Worm (Caenorhabditis elegans) whole organism, mixed stage, embryonic: ENCODE results near the gene amt-3.

Experiments used
- ces-1 ChIP-seq: fragments of 150-350 bp; optimal IDR thresholded peaks from 2 replicates; lab custom pipeline; 2014; ENCODE audit warnings: missing biosample characterization, missing genetic modification reagents, missing genetic modification characterization
- drap-1 ChIP-seq: fragments of 200-800 bp; sonication (Bioruptor generic); optimal IDR thresholded peaks from 3 replicates; lab custom pipeline; 2018; ENCODE audit warnings: mild to moderate bottlenecking, missing genetic modification characterization, missing compliant biosample characterization
- hlh-1 ChIP-seq: fragments of 150-350 bp; optimal IDR thresholded peaks from 2 replicates; lab custom pipeline; 2014; ENCODE audit warnings: missing biosample characterization, missing genetic modification reagents, missing genetic modification characterization
- mab-5 ChIP-seq: fragments of 150-350 bp; optimal IDR thresholded peaks from 2 replicates; lab custom pipeline; 2014; ENCODE audit warnings: missing biosample characterization, missing genetic modification characterization
- snpc-4 ChIP-seq: fragments of 150-350 bp; optimal IDR thresholded peaks from 2 replicates; lab custom pipeline; 2014; ENCODE audit warnings: missing biosample characterization, missing genetic modification characterization
- unc-62 ChIP-seq: fragments of 150-350 bp; optimal IDR thresholded peaks from 2 replicates; lab custom pipeline; 2014; ENCODE audit warnings: missing biosample characterization, missing genetic modification reagents, missing genetic modification characterization

DNA sequence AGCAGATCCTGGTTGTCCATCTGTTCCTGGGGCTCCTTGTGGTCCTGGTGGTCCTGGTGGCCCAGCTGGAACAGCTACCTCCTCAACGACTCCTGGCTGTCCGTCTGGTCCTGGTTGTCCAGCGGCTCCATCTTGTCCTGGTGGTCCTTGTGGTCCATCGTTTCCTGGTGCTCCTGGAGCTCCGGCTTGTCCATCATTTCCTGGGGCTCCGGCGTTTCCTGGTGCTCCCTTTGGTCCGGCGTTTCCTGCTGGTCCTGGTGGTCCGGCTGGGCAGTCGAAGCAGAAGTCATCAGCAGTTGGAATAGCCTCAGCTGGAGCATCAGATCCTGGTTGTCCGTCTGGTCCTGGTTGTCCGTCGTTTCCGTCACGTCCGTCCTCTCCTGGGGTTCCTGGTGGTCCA is 10.5 kb downstream of the amt-3 start:
- TF ChIP-seq hlh-1 (tag; lab: Kevin White, UChicago) (no peak), mab-5 (tag; lab: Kevin White, UChicago) (no peak), ces-1 (no peak), unc-62 (GFP tag; lab: Kevin White, UChicago) (no peak), drap-1 (GFP tag; lab: Kevin White, UChicago) (no peak), snpc-4 (no peak)
